Worm (Caenorhabditis elegans) whole organism, L4 larva: ENCODE measurements around the gene F39H12.1.
A peak's percentile ranks its signal among the peaks of the same experiment; 100 is the strongest.

ENCODE experiments used
- D1046.2 ChIP-seq: fragments of 200-800 bp; sonication (Bioruptor generic); IDR thresholded peaks from 2 replicates; pipeline ENCODE4 v1.3.6; 2022; ENCODE audit warnings: missing genetic modification characterization, missing compliant biosample characterization
- F26F4.8 ChIP-seq: fragments of 200-800 bp; sonication (Bioruptor generic); conservative IDR thresholded peaks from 2 replicates; pipeline ENCODE4 v1.3.6; 2022; ENCODE audit warnings: missing genetic modification characterization, missing compliant biosample characterization
- F44E2.7 ChIP-seq: fragments of 200-800 bp; sonication (Bioruptor generic); IDR thresholded peaks from 2 replicates; pipeline ENCODE4 v2.1.2; 2022; ENCODE audit warnings: missing genetic modification characterization, missing compliant biosample characterization
- F49E8.2 ChIP-seq: sonication (generic microtip); optimal IDR thresholded peaks from 2 replicates; lab custom pipeline; 2016; ENCODE audit warnings: missing compliant biosample characterization, mild to moderate bottlenecking, missing genetic modification characterization, borderline replicate concordance
- T20F7.1 ChIP-seq: fragments of 200-800 bp; sonication (Bioruptor generic); optimal IDR thresholded peaks from 2 replicates; lab custom pipeline; 2018; ENCODE audit warnings: mild to moderate bottlenecking, missing genetic modification characterization, missing compliant biosample characterization
- Y105C5A.15 ChIP-seq: fragments of 200-800 bp; sonication (Bioruptor generic); IDR thresholded peaks from 2 replicates; pipeline ENCODE4 v1.3.6; 2022; ENCODE audit warnings: missing genetic modification characterization, missing compliant biosample characterization
- Y48G9A.11 ChIP-seq: fragments of 200-800 bp; sonication (Bioruptor generic); IDR thresholded peaks from 2 replicates; pipeline ENCODE4 v1.3.6; 2022; ENCODE audit warnings: missing genetic modification reagents, missing genetic modification characterization, missing compliant biosample characterization
- Y5F2A.4 ChIP-seq: fragments of 200-800 bp; sonication (Bioruptor generic); optimal IDR thresholded peaks from 2 replicates; lab custom pipeline; 2018; ENCODE audit warnings: mild to moderate bottlenecking, missing genetic modification characterization, missing compliant biosample characterization
- Y75B8A.6 ChIP-seq: fragments of 200-800 bp; sonication (Bioruptor generic); IDR thresholded peaks from 2 replicates; pipeline ENCODE4 v1.3.6; 2022; ENCODE audit warnings: missing genetic modification reagents, missing genetic modification characterization, missing compliant biosample characterization
- ZK337.2 ChIP-seq: fragments of 200-800 bp; sonication (Bioruptor generic); IDR thresholded peaks from 2 replicates; pipeline ENCODE4 v1.3.6; 2022; ENCODE audit warnings: missing genetic modification reagents, missing genetic modification characterization, missing compliant biosample characterization
- ZK546.5 ChIP-seq, 2 experiments: sonication (generic microtip); optimal IDR thresholded peaks; 2 replicates each; lab custom pipeline; 2017; ENCODE audit warnings: missing biosample characterization in 2 of 2, missing genetic modification characterization in 2 of 2
- aha-1 ChIP-seq: fragments of 150-350 bp; peaks from one replicate; lab custom pipeline; 2014; ENCODE audit warnings: missing biosample characterization, missing genetic modification characterization
- ceh-20 ChIP-seq: fragments of 200-800 bp; sonication (Bioruptor generic); IDR thresholded peaks from 2 replicates; pipeline ENCODE4 v1.3.6; 2022; ENCODE audit warnings: missing genetic modification reagents, missing genetic modification characterization, missing compliant biosample characterization
- ceh-32 ChIP-seq: sonication (generic microtip); optimal IDR thresholded peaks from 2 replicates; lab custom pipeline; 2016; ENCODE audit warnings: mild to moderate bottlenecking, missing genetic modification characterization, missing compliant biosample characterization; ENCODE audit not compliant: poor library complexity
- ceh-44 ChIP-seq: fragments of 200-800 bp; sonication (Bioruptor generic); IDR thresholded peaks from 2 replicates; pipeline ENCODE4 v1.3.6; 2022; ENCODE audit warnings: missing genetic modification reagents, missing genetic modification characterization, missing compliant biosample characterization
- ceh-62 ChIP-seq: sonication (generic microtip); optimal IDR thresholded peaks from 2 replicates; lab custom pipeline; 2017; ENCODE audit warnings: missing biosample characterization, missing genetic modification characterization
- ces-1 ChIP-seq: fragments of 150-350 bp; sonication (generic microtip); optimal IDR thresholded peaks from 4 replicates; lab custom pipeline; 2014; ENCODE audit warnings: missing biosample characterization, missing genetic modification reagents, missing genetic modification characterization
- dmd-8 ChIP-seq: fragments of 200-800 bp; sonication (Bioruptor generic); IDR thresholded peaks from 2 replicates; pipeline ENCODE4 v1.3.6; 2022; ENCODE audit warnings: missing genetic modification characterization, missing compliant biosample characterization
- dpl-1 ChIP-seq: fragments of 150-350 bp; optimal IDR thresholded peaks from 2 replicates; lab custom pipeline; 2014; ENCODE audit warnings: missing biosample characterization, missing genetic modification reagents, missing genetic modification characterization
- egl-27 ChIP-seq: sonication (generic microtip); optimal IDR thresholded peaks from 3 replicates; lab custom pipeline; 2017; ENCODE audit warnings: missing biosample characterization, missing genetic modification reagents, missing genetic modification characterization
- fos-1 ChIP-seq: fragments of 150-350 bp; optimal IDR thresholded peaks from 2 replicates; lab custom pipeline; 2014; ENCODE audit warnings: missing biosample characterization, missing genetic modification characterization
- hlh-30 ChIP-seq: sonication (generic microtip); optimal IDR thresholded peaks from 2 replicates; lab custom pipeline; 2017; ENCODE audit warnings: antibody characterized with exemption, mild to moderate bottlenecking, missing genetic modification characterization, missing compliant biosample characterization; ENCODE audit not compliant: insufficient read depth
- lim-7 ChIP-seq: fragments of 200-800 bp; sonication (Bioruptor generic); IDR thresholded peaks from 2 replicates; pipeline ENCODE4 v1.3.6; 2022; ENCODE audit warnings: missing genetic modification characterization, missing compliant biosample characterization
- lin-1 ChIP-seq: fragments of 200-800 bp; sonication (Bioruptor generic); IDR thresholded peaks from 2 replicates; pipeline ENCODE4 v1.3.6; 2022; ENCODE audit warnings: missing genetic modification reagents, missing genetic modification characterization, missing compliant biosample characterization
- lin-39 ChIP-seq: fragments of 150-350 bp; optimal IDR thresholded peaks from 2 replicates; lab custom pipeline; 2014; ENCODE audit warnings: missing biosample characterization, missing genetic modification reagents, missing genetic modification characterization
- lsy-2 ChIP-seq, 2 experiments: fragments of 150-350 bp in 1 of 2; sonication (generic microtip) in 1 of 2; optimal IDR thresholded peaks; 2 replicates each; lab custom pipeline; 2014 to 2017; ENCODE audit warnings: missing biosample characterization in 2 of 2, missing genetic modification characterization in 2 of 2
- madf-9 ChIP-seq: fragments of 200-800 bp; sonication (Bioruptor generic); conservative IDR thresholded peaks from 2 replicates; pipeline ENCODE4 v1.3.6; 2022; ENCODE audit warnings: missing genetic modification reagents, missing genetic modification characterization, missing compliant biosample characterization
- mdl-1 ChIP-seq, 2 experiments: fragments of 150-350 bp in 1 of 2; sonication (generic microtip) in 1 of 2; optimal IDR thresholded peaks; 2 replicates each; lab custom pipeline; 2014 to 2017; ENCODE audit warnings: missing biosample characterization in 2 of 2, missing genetic modification characterization in 2 of 2
- mdt-29 ChIP-seq: fragments of 200-800 bp; sonication (Bioruptor generic); IDR thresholded peaks from 2 replicates; pipeline ENCODE4 v1.3.6; 2022; ENCODE audit warnings: missing genetic modification reagents, missing genetic modification characterization, missing compliant biosample characterization
- mep-1 ChIP-seq: fragments of 150-350 bp; sonication (generic microtip); optimal IDR thresholded peaks from 3 replicates; lab custom pipeline; 2014; ENCODE audit warnings: missing biosample characterization, missing genetic modification characterization
- mes-2 ChIP-seq: sonication (generic microtip); optimal IDR thresholded peaks from 2 replicates; lab custom pipeline; 2016; ENCODE audit warnings: missing genotype, mild to moderate bottlenecking, missing genetic modification characterization, missing compliant biosample characterization; ENCODE audit not compliant: poor library complexity, severe bottlenecking
- mxl-2 ChIP-seq: fragments of 200-800 bp; sonication (Bioruptor generic); conservative IDR thresholded peaks from 2 replicates; pipeline ENCODE4 v1.3.6; 2022; ENCODE audit warnings: missing genetic modification reagents, missing genetic modification characterization, missing compliant biosample characterization
- nhr-10 ChIP-seq: fragments of 150-350 bp; optimal IDR thresholded peaks from 2 replicates; lab custom pipeline; 2014; ENCODE audit warnings: missing biosample characterization, missing genetic modification characterization
- nhr-25 ChIP-seq: sonication (generic microtip); optimal IDR thresholded peaks from 2 replicates; lab custom pipeline; 2017; ENCODE audit warnings: missing genetic modification characterization, mild to moderate bottlenecking, missing compliant biosample characterization, antibody characterized with exemption, moderate library complexity, borderline replicate concordance; ENCODE audit not compliant: insufficient read depth
- nhr-41 ChIP-seq: fragments of 200-800 bp; sonication (Bioruptor generic); IDR thresholded peaks from 2 replicates; pipeline ENCODE4 v1.3.6; 2022; ENCODE audit warnings: missing genetic modification reagents, missing genetic modification characterization, missing compliant biosample characterization
- nhr-42 ChIP-seq: fragments of 200-800 bp; sonication (Bioruptor generic); IDR thresholded peaks from 2 replicates; pipeline ENCODE4 v1.3.6; 2022; ENCODE audit warnings: missing genetic modification characterization, missing compliant biosample characterization
- nhr-6 ChIP-seq: fragments of 150-350 bp; optimal IDR thresholded peaks from 2 replicates; lab custom pipeline; 2014; ENCODE audit warnings: missing biosample characterization, missing genetic modification characterization
- nhr-76 ChIP-seq: fragments of 150-350 bp; optimal IDR thresholded peaks from 2 replicates; lab custom pipeline; 2014; ENCODE audit warnings: missing biosample characterization, missing genetic modification characterization
- nhr-77 ChIP-seq: fragments of 150-350 bp; optimal IDR thresholded peaks from 2 replicates; lab custom pipeline; 2014; ENCODE audit warnings: missing biosample characterization, missing genetic modification characterization
- sdz-12 ChIP-seq: fragments of 200-800 bp; sonication (Bioruptor generic); optimal IDR thresholded peaks from 2 replicates; lab custom pipeline; 2018; ENCODE audit warnings: mild to moderate bottlenecking, missing genetic modification characterization, missing compliant biosample characterization
- set-16 ChIP-seq: fragments of 200-800 bp; sonication (Bioruptor generic); IDR thresholded peaks from 2 replicates; pipeline ENCODE4 v1.3.6; 2022; ENCODE audit warnings: missing genetic modification reagents, missing genetic modification characterization, missing compliant biosample characterization
- snpc-4 ChIP-seq: fragments of 150-350 bp; optimal IDR thresholded peaks from 2 replicates; lab custom pipeline; 2014; ENCODE audit warnings: missing biosample characterization, missing genetic modification characterization
- tra-1 ChIP-seq: fragments of 200-800 bp; sonication (Bioruptor generic); IDR thresholded peaks from 2 replicates; pipeline ENCODE4 v1.3.6; 2022; ENCODE audit warnings: missing genetic modification reagents, missing genetic modification characterization, missing compliant biosample characterization
- unc-39 ChIP-seq: sonication (generic microtip); optimal IDR thresholded peaks from 2 replicates; lab custom pipeline; 2017; ENCODE audit warnings: missing biosample characterization, missing genetic modification characterization
- vab-7 ChIP-seq: fragments of 200-800 bp; sonication (Bioruptor generic); IDR thresholded peaks from 2 replicates; pipeline ENCODE4 v1.3.6; 2022; ENCODE audit warnings: missing genetic modification reagents, missing genetic modification characterization, missing compliant biosample characterization
- zip-2 ChIP-seq: fragments of 150-350 bp; optimal IDR thresholded peaks from 2 replicates; lab custom pipeline; 2014; ENCODE audit warnings: missing biosample characterization, missing genetic modification characterization
- ztf-11 ChIP-seq: fragments of 150-350 bp; optimal IDR thresholded peaks from 2 replicates; lab custom pipeline; 2014; ENCODE audit warnings: missing biosample characterization, missing genetic modification characterization

F39H12.1 gene

DNA sequence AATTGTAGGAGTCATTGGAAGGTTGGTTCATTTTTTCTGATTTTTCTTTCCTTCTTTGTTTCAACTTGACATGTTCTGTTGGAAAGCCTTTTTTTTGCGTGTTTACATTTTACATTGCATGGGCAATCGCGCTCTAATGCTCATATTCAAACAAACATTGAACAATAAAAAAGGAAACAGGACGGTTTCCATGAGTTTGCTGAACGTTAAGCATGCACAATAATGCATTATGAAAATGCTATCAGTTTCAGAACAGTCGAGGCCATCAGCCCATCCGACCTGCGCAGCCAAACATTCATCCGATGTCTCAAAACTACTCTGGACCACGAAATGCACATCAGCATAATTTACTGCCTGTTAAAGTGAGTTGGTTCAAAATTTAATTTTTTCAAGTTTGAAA is 44.0 kb upstream of the F39H12.1 start:
- TF ChIP-seq aha-1 (tag; lab: Kevin White, UChicago) (peak; percentile 92), vab-7 (GFP tag; lab: Robert Waterston, UW) (no peak)

DNA sequence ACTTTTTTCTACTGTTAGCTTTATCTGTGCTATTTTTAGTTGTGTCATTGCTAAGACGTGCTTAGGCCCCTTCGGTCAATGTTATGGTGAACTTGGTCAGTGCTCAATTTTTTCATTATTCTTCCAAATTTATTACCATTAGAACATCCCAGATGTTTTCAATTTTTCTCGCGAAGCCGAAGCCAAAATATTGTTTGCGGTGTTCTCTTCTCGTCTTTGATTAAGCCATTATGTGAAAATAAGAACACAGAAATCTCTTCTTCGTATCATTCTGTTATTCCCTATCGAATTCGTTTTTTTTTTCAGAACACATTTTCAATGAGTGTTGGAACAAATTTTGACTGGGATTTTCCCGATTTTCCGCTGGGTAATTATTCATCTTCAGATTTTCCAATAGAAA is 32.1 kb upstream of the F39H12.1 start, which contains the start of gene gtr-1:
gtr-1 (plus strand) TSS at position 301 of the 400 bp plus-strand sequence.
- no peak for TF ChIP-seq nhr-77
- no peak for TF ChIP-seq tra-1 (GFP tag; lab: Robert Waterston, UW)
- no peak for TF ChIP-seq Y48G9A.11 (GFP tag; lab: Robert Waterston, UW)
- TF ChIP-seq lin-1 (GFP tag; lab: Robert Waterston, UW), result no peak
- TF ChIP-seq ceh-62 (tag; lab: Kevin White, UChicago), result no peak
- no peak for TF ChIP-seq nhr-25 (tag; lab: Kevin White, UChicago)
- TF ChIP-seq snpc-4, result no peak
- TF ChIP-seq F44E2.7 (GFP tag; lab: Robert Waterston, UW), result no peak
- no peak for TF ChIP-seq lin-39
- no peak for TF ChIP-seq D1046.2 (GFP tag; lab: Robert Waterston, UW)
- no peak for TF ChIP-seq mxl-2 (GFP tag; lab: Robert Waterston, UW)
- TF ChIP-seq T20F7.1 (GFP tag; lab: Kevin White, UChicago), result no peak
- no peak for TF ChIP-seq ztf-11
- no peak for TF ChIP-seq mdt-29
- TF ChIP-seq, all 104 proteins: peak for 0

- TF ChIP-seq nhr-10 (peak; percentile 98), Y105C5A.15 (0 out of 2 replicates have a peak, but pooled peaks have one; percentile 31), D1046.2 (GFP tag; lab: Robert Waterston, UW) (peak; percentile 91), ZK337.2 (GFP tag; lab: Robert Waterston, UW) (peak; percentile 85), lim-7 (GFP tag; lab: Robert Waterston, UW) (peak; percentile 58; the same call in 1 of the 2 replicates), dpl-1 (GFP tag; lab: Kevin White, UChicago) (peak; percentile 79), egl-27 (tag; lab: Kevin White, UChicago) (peak; percentile 98), fos-1 (tag; lab: Kevin White, UChicago) (peak; percentile 84), F49E8.2 (tag; lab: Kevin White, UChicago) (no peak), unc-39 (tag; lab: Kevin White, UChicago) (peak; percentile 17), mep-1 (tag; lab: Kevin White, UChicago) (peak; percentile 100), ceh-62 (tag; lab: Kevin White, UChicago) (no peak), Y75B8A.6 (peak; percentile 47; the same call in 1 of the 2 replicates), set-16 (GFP tag; lab: Robert Waterston, UW) (no peak), madf-9 (GFP tag; lab: Robert Waterston, UW) (peak; percentile 96), ceh-32 (tag; lab: Kevin White, UChicago) (peak; percentile 88), ztf-11 (peak; percentile 82), nhr-76 (peak; percentile 83), sdz-12 (GFP tag; lab: Kevin White, UChicago) (peak; percentile 48), ZK546.5 (tag; optimal IDR thresholded peaks at IDR 0.05; lab: Kevin White, UChicago) (peak; percentile 17 to 62), mdl-1 (tag; optimal IDR thresholded peaks at IDR 0.05; lab: Kevin White, UChicago) (peak; percentile 88 to 93), dmd-8 (GFP tag; lab: Robert Waterston, UW) (0 out of 2 replicates have a peak, but pooled peaks have one; percentile 29), aha-1 (tag; lab: Kevin White, UChicago) (peak; percentile 100), ceh-20 (GFP tag; lab: Robert Waterston, UW) (peak; percentile 98), nhr-6 (tag; lab: Kevin White, UChicago) (peak; percentile 97), mes-2 (peak; percentile 98), zip-2 (tag; lab: Kevin White, UChicago) (peak; percentile 97), F26F4.8 (GFP tag; lab: Robert Waterston, UW) (0 out of 2 replicates have a peak, but pooled peaks have one; percentile 49), lsy-2 (tag; optimal IDR thresholded peaks at IDR 0.05; lab: Kevin White, UChicago) (peak; percentile 94 to 97), nhr-41 (peak; percentile 70), Y5F2A.4 (peak; percentile 95), ceh-44 (GFP tag; lab: Robert Waterston, UW) (0 out of 2 replicates have a peak, but pooled peaks have one; percentile 32), hlh-30 (tag; lab: Kevin White, UChicago) (peak; percentile 93), nhr-42 (GFP tag; lab: Robert Waterston, UW) (peak; percentile 99), ces-1 (peak; percentile 95)
Observed at ce11 chrX:806515-806914, 28.1 kb upstream of the F39H12.1 start.
